Fruit fly (Drosophila melanogaster) Kc167 (cell line): ENCODE results near the gene CG18273.

Experiments
- Myc ChIP-seq: fragments of >200 bp; optimal IDR thresholded peaks from 2 replicates; lab custom pipeline; 2017; ENCODE audit warnings: missing external identifiers
- insv ChIP-seq: fragments of >200 bp; optimal IDR thresholded peaks from 3 replicates; lab custom pipeline; 2018; ENCODE audit warnings: missing external identifiers
- ttk ChIP-seq: sonication (Bioruptor generic); optimal IDR thresholded peaks from 2 replicates; lab custom pipeline; 2017; ENCODE audit warnings: missing external identifiers

dm6 chrX:518858-519257 is 31.5 kb upstream of the CG18273 start:
- no peak for TF ChIP-seq Myc
- no peak for TF ChIP-seq ttk
- TF ChIP-seq insv (lab: Kevin White, UChicago): no peak
